Worm (Caenorhabditis elegans): ENCODE measurements around the gene his-35.

The his-35 gene

DNA sequence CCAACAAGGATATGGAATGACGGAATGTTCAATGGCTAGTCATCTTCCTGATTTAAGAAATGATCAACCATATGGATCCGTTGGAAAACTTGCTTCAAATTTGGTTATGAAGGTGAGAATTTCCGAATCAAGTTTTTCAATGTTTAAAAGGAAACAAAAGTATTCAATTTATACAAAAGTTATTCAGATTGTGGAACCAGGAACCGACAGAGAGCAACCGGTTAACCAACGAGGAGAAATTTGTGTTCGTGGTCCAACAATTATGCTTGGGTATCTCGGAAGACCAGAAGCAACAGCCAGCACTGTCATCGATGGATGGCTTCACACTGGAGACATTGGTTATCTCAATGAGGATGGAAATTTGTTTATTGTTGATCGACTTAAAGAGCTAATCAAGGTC is 35.5 kb downstream of the his-35 start:
- TF ChIP-seq unc-62 (GFP tag; optimal IDR thresholded peaks at IDR 0.05 in 1 of 2) (peak in 1 of 2 experiments; percentile 32), unc-62 (tag; optimal IDR thresholded peaks at IDR 0.05) (no peak), aha-1 (tag) (peak; percentile 97), lin-29 (GFP tag; IDR thresholded peaks at IDR 0.05) (no peak)

- peak; percentile 34; the same call in 1 of the 2 replicates for TF ChIP-seq dmd-6 (GFP tag; IDR thresholded peaks at IDR 0.05)
- TF ChIP-seq aha-1 (tag) = peak; percentile 74
- TF ChIP-seq zfp-3 (GFP tag; conservative IDR thresholded peaks at IDR 0.05) = no peak
- peak; percentile 26 for TF ChIP-seq dve-1 (tag; optimal IDR thresholded peaks at IDR 0.05; ENCODE audit: insufficient read depth)
- peak; percentile 16 for TF ChIP-seq hlh-11 (tag; optimal IDR thresholded peaks at IDR 0.05)
- TF ChIP-seq snpc-1.2 (GFP tag; IDR thresholded peaks at IDR 0.05) = no peak
- no peak for TF ChIP-seq mdl-1 (tag; optimal IDR thresholded peaks at IDR 0.05)
- TF ChIP-seq daf-16 (GFP tag; optimal IDR thresholded peaks at IDR 0.05) = no peak
- TF ChIP-seq daf-16 (tag; optimal IDR thresholded peaks at IDR 0.05) = peak; percentile 56
- TF ChIP-seq nhr-28 (tag; optimal IDR thresholded peaks at IDR 0.05) = peak; percentile 50
- TF ChIP-seq pqm-1 (tag; optimal IDR thresholded peaks at IDR 0.05) = peak; percentile 23
Measured at ce11 chrV:9507742-9508141, 37.3 kb downstream of the his-35 start, which contains the start of gene acs-14. TSS of gene acs-14 (plus strand) at chrV:9508132.

DNA sequence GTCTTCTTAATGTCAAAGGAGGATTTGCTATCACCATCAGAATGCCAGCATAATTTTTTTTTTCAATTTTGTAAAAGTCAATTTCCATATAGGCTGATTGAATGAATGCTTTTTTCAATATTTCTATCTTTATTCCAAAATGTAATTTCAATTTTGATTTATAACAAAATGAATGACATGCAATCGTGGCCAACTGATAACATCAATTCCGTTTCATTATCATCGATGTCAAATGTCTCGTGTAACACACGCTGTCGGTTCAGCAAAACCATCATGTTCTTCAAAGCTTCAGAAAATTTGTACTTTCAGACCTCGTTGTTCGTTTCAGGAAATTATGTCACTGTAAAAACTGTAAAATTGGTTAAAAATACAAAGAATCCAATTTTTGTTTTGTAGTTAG is 38.2 kb downstream of the his-35 start:
- TF ChIP-seq ceh-20 (GFP tag; IDR thresholded peaks at IDR 0.05) = peak; percentile 90
- peak; percentile 94 for TF ChIP-seq dmd-6 (GFP tag; IDR thresholded peaks at IDR 0.05)
- no peak for TF ChIP-seq aly-2 (tag; optimal IDR thresholded peaks at IDR 0.05)
- TF ChIP-seq mdl-1 (tag; optimal IDR thresholded peaks at IDR 0.05) = peak in 1 of 2 experiments; percentile 37
- TF ChIP-seq mes-2 (tag; optimal IDR thresholded peaks at IDR 0.05; ENCODE audit: poor library complexity, severe bottlenecking) = no peak
- TF ChIP-seq php-3 (GFP tag; IDR thresholded peaks at IDR 0.05) = peak; percentile 96
- peak; percentile 83 for TF ChIP-seq mxl-3 (GFP tag; optimal IDR thresholded peaks at IDR 0.05)
- TF ChIP-seq hlh-11 (tag; optimal IDR thresholded peaks at IDR 0.05) = peak; percentile 23
- TF ChIP-seq nhr-102 (tag; optimal IDR thresholded peaks at IDR 0.05) = no peak
- TF ChIP-seq nhr-41 (GFP tag; IDR thresholded peaks at IDR 0.05) = 0 out of 2 replicates have a peak, but pooled peaks have one; percentile 41
- peak; percentile 71 for TF ChIP-seq pqm-1 (tag; optimal IDR thresholded peaks at IDR 0.05)
- TF ChIP-seq Y48G9A.11 (GFP tag; IDR thresholded peaks at IDR 0.05) = no peak
- TF ChIP-seq nhr-28 (tag; optimal IDR thresholded peaks at IDR 0.05) = peak; percentile 79
- TF ChIP-seq mep-1 (tag; optimal IDR thresholded peaks at IDR 0.05) = peak; percentile 15
- TF ChIP-seq daf-16 (GFP tag; optimal IDR thresholded peaks at IDR 0.05) = no peak
- peak; percentile 25 for TF ChIP-seq daf-16 (tag; optimal IDR thresholded peaks at IDR 0.05)
- peak; percentile 48 for TF ChIP-seq hlh-30 (tag; optimal IDR thresholded peaks at IDR 0.05; ENCODE audit: insufficient read depth)
- TF ChIP-seq dve-1 (tag; optimal IDR thresholded peaks at IDR 0.05; ENCODE audit: insufficient read depth) = peak; percentile 68

ce11 chrV:9504474-9504960 is 40.6 kb downstream of the his-35 start, which contains the start of gene haao-1:
TSS of gene haao-1 (plus strand) at chrV:9504910.
- peak; percentile 87 for TF ChIP-seq aha-1 (tag)
- no peak for TF ChIP-seq mdt-29 (GFP tag; IDR thresholded peaks at IDR 0.05)
- TF ChIP-seq lin-1 (GFP tag; IDR thresholded peaks at IDR 0.05) = no peak
- peak; percentile 13 for TF ChIP-seq mxl-3 (GFP tag; optimal IDR thresholded peaks at IDR 0.05)
- no peak for TF ChIP-seq lin-15B (tag; optimal IDR thresholded peaks at IDR 0.05)
- no peak for TF ChIP-seq ztf-7 (tag; optimal IDR thresholded peaks at IDR 0.05)
- TF ChIP-seq Y48G9A.11 (GFP tag; IDR thresholded peaks at IDR 0.05) = no peak
- no peak for TF ChIP-seq F37D6.2 (tag; optimal IDR thresholded peaks at IDR 0.05)
- peak; percentile 6 for TF ChIP-seq hlh-11 (tag; optimal IDR thresholded peaks at IDR 0.05)
- TF ChIP-seq saeg-2 (GFP tag; IDR thresholded peaks at IDR 0.05) = no peak

DNA sequence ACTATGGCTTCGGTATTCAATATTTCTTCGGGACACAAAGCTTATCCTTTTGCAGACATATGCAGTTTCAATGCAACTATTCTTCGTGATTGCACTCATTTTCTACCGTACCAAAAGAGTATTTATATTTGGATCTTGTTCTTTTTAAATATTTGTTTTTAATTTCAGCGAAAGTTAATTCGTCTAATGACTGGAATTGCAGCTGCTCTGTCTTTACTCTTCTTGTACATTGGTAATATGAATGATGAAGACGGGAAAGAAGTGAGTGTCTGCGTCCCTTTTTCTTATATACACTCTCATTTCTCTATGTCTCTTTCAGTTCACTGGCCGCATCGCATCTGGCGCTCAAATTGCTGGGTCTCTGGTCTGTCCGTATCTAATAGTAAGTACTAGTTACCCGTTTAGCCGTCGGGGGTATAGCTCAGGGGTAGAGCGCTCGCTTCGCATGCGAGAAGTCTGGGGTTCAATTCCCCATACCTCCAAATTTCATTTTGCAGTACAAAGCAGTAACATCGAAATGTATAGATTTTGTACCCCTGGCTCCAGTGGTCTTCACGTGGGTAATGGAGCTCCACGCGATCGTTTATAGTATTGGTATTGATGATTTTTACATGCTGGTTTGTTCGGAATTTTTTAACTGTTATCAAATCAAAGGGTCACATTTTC is 41.8 kb downstream of the his-35 start:
- TF ChIP-seq zfp-3 (GFP tag; conservative IDR thresholded peaks at IDR 0.05) = 0 out of 2 replicates have a peak, but pooled peaks have one; percentile 59
- TF ChIP-seq ZK337.2 (GFP tag; IDR thresholded peaks at IDR 0.05) = peak; percentile 87
- peak; percentile 6 for TF ChIP-seq nhr-111 (GFP tag; optimal IDR thresholded peaks at IDR 0.05)
- TF ChIP-seq nhr-6 (tag; optimal IDR thresholded peaks at IDR 0.05) = no peak
- TF ChIP-seq dmd-8 (GFP tag; IDR thresholded peaks at IDR 0.05) = peak; percentile 97
- no peak for TF ChIP-seq lin-13 (GFP tag; optimal IDR thresholded peaks at IDR 0.05)
- TF ChIP-seq aly-2 (tag; optimal IDR thresholded peaks at IDR 0.05) = no peak
- no peak for TF ChIP-seq spr-3 (GFP tag; optimal IDR thresholded peaks at IDR 0.05)
- peak; percentile 87 for TF ChIP-seq lim-7 (GFP tag; IDR thresholded peaks at IDR 0.05)
- TF ChIP-seq ceh-20 (GFP tag; IDR thresholded peaks at IDR 0.05) = peak; percentile 84
- peak; percentile 65 for TF ChIP-seq hlh-11 (tag; optimal IDR thresholded peaks at IDR 0.05)
- peak; percentile 88 for TF ChIP-seq T26A8.4 (GFP tag; IDR thresholded peaks at IDR 0.05)
- 0 out of 2 replicates have a peak, but pooled peaks have one; percentile 45 for TF ChIP-seq daf-8 (GFP tag; IDR thresholded peaks at IDR 0.05)
- TF ChIP-seq dpl-1 (GFP tag; optimal IDR thresholded peaks at IDR 0.05) = peak; percentile 21
- TF ChIP-seq F37D6.2 (tag; optimal IDR thresholded peaks at IDR 0.05) = peak; percentile 35
- TF ChIP-seq fos-1 (tag; optimal IDR thresholded peaks at IDR 0.05) = no peak

Measured in whole organism, L4 larva.